Worm (Caenorhabditis elegans) whole organism, young adult: ENCODE measurements around the gene hlh-31.
"Not testable (repeated sequence)": the region's sequence is repeated elsewhere in the genome, so short reads cannot be mapped to it uniquely, and the experiment has no call there.

ENCODE experiments used
- B0019.2 ChIP-seq: fragments of 200-800 bp; sonication (Bioruptor generic); conservative IDR thresholded peaks from 2 replicates; pipeline ENCODE4 v1.3.6; 2022; ENCODE audit warnings: missing genetic modification reagents, missing genetic modification characterization, missing compliant biosample characterization
- C17E4.6 ChIP-seq: fragments of 200-800 bp; sonication (Bioruptor generic); IDR thresholded peaks from 2 replicates; pipeline ENCODE4 v1.3.6; 2022; ENCODE audit warnings: missing genetic modification reagents, missing genetic modification characterization, missing compliant biosample characterization
- F52B5.7 ChIP-seq: sonication (generic microtip); optimal IDR thresholded peaks from 2 replicates; lab custom pipeline; 2016; ENCODE audit warnings: mild to moderate bottlenecking, missing genetic modification characterization, missing compliant biosample characterization
- F57A8.1 ChIP-seq: fragments of 200-800 bp; sonication (Bioruptor generic); optimal IDR thresholded peaks from 2 replicates; lab custom pipeline; 2018; ENCODE audit warnings: mild to moderate bottlenecking, missing genetic modification characterization, moderate library complexity, missing compliant biosample characterization
- Y53G8AR.9 ChIP-seq: fragments of 200-800 bp; sonication (Bioruptor generic); conservative IDR thresholded peaks from 2 replicates; pipeline ENCODE4 v1.3.6; 2022; ENCODE audit warnings: missing genetic modification reagents, missing genetic modification characterization, missing compliant biosample characterization
- Y67H2A.10 ChIP-seq: fragments of 200-800 bp; sonication (Bioruptor generic); conservative IDR thresholded peaks from 2 replicates; pipeline ENCODE4 v1.3.6; 2022; ENCODE audit warnings: missing genetic modification reagents, missing genetic modification characterization, missing compliant biosample characterization
- Y79H2A.3 ChIP-seq: fragments of 200-800 bp; sonication (Bioruptor generic); conservative IDR thresholded peaks from 2 replicates; pipeline ENCODE4 v1.3.6; 2022; ENCODE audit warnings: missing genetic modification reagents, missing genetic modification characterization, missing compliant biosample characterization
- Y95B8A.8 ChIP-seq: fragments of 200-800 bp; sonication (Bioruptor generic); IDR thresholded peaks from 2 replicates; pipeline ENCODE4 v1.3.6; 2022; ENCODE audit warnings: missing genetic modification reagents, missing genetic modification characterization, missing compliant biosample characterization
- aptf-3 ChIP-seq: fragments of 200-800 bp; sonication (Bioruptor generic); IDR thresholded peaks from 2 replicates; pipeline ENCODE4 v1.3.6; 2022; ENCODE audit warnings: missing genetic modification characterization, missing compliant biosample characterization
- atf-7 ChIP-seq: sonication (generic microtip); optimal IDR thresholded peaks from 2 replicates; lab custom pipeline; 2017; ENCODE audit warnings: mild to moderate bottlenecking, missing genetic modification characterization, missing compliant biosample characterization
- attf-6 ChIP-seq: fragments of 200-800 bp; sonication (Bioruptor generic); IDR thresholded peaks from 2 replicates; pipeline ENCODE4 v1.3.6; 2022; ENCODE audit warnings: missing genetic modification reagents, missing genetic modification characterization, missing compliant biosample characterization
- ccch-3 ChIP-seq: fragments of 200-800 bp; sonication (Bioruptor generic); optimal IDR thresholded peaks from 2 replicates; lab custom pipeline; 2018; ENCODE audit warnings: mild to moderate bottlenecking, missing genetic modification characterization, missing compliant biosample characterization
- ceh-100 ChIP-seq: fragments of 200-800 bp; sonication (Bioruptor generic); IDR thresholded peaks from 2 replicates; pipeline ENCODE4 v1.3.6; 2022; ENCODE audit warnings: missing genetic modification reagents, missing genetic modification characterization, missing compliant biosample characterization
- chd-7 ChIP-seq: sonication (generic microtip); optimal IDR thresholded peaks from 2 replicates; lab custom pipeline; 2016; ENCODE audit warnings: mild to moderate bottlenecking, missing genetic modification characterization, moderate library complexity, missing compliant biosample characterization
- dpff-1 ChIP-seq: sonication (generic microtip); optimal IDR thresholded peaks from 2 replicates; lab custom pipeline; 2017; ENCODE audit warnings: mild to moderate bottlenecking, missing genetic modification characterization, missing compliant biosample characterization
- efl-1 ChIP-seq: fragments of 150-350 bp; optimal IDR thresholded peaks from 2 replicates; lab custom pipeline; 2014; ENCODE audit warnings: missing biosample characterization, missing genetic modification reagents, missing genetic modification characterization
- egl-44 ChIP-seq: fragments of 200-800 bp; sonication (Bioruptor generic); IDR thresholded peaks from 2 replicates; pipeline ENCODE4 v1.3.6; 2022; ENCODE audit warnings: missing genetic modification reagents, missing genetic modification characterization, missing compliant biosample characterization
- egrh-3 ChIP-seq: fragments of 200-800 bp; sonication (Bioruptor generic); IDR thresholded peaks from 2 replicates; pipeline ENCODE4 v1.3.6; 2022; ENCODE audit warnings: missing genetic modification reagents, missing genetic modification characterization, missing compliant biosample characterization
- ekl-4 ChIP-seq: fragments of 200-800 bp; sonication (Bioruptor generic); IDR thresholded peaks from 2 replicates; pipeline ENCODE4 v1.3.6; 2022; ENCODE audit warnings: missing genetic modification reagents, missing genetic modification characterization, missing compliant biosample characterization
- fkh-3 ChIP-seq: sonication (generic microtip); optimal IDR thresholded peaks from 2 replicates; lab custom pipeline; 2016; ENCODE audit warnings: mild to moderate bottlenecking, missing genetic modification characterization, missing compliant biosample characterization
- him-1 ChIP-seq: sonication (generic microtip); optimal IDR thresholded peaks from 2 replicates; lab custom pipeline; 2016; ENCODE audit warnings: missing genotype, missing genetic modification reagents, missing genetic modification characterization, missing compliant biosample characterization
- hrde-1 ChIP-seq: sonication (generic microtip); optimal IDR thresholded peaks from 2 replicates; lab custom pipeline; 2016; ENCODE audit warnings: missing genetic modification characterization, mild to moderate bottlenecking, missing compliant biosample characterization, moderate library complexity, missing genotype, missing genetic modification reagents, borderline replicate concordance
- lag-1 ChIP-seq: fragments of 200-800 bp; sonication (Bioruptor generic); IDR thresholded peaks from 2 replicates; pipeline ENCODE4 v1.3.6; 2022; ENCODE audit warnings: missing genetic modification reagents, missing genetic modification characterization, missing compliant biosample characterization
- let-526 ChIP-seq: fragments of 200-800 bp; sonication (Bioruptor generic); IDR thresholded peaks from 2 replicates; pipeline ENCODE4 v1.3.6; 2022; ENCODE audit warnings: missing genetic modification reagents, missing genetic modification characterization, missing compliant biosample characterization
- lin-26 ChIP-seq: fragments of 200-800 bp; sonication (Bioruptor generic); IDR thresholded peaks from 2 replicates; pipeline ENCODE4 v1.3.6; 2022; ENCODE audit warnings: missing genetic modification reagents, missing genetic modification characterization, missing compliant biosample characterization
- lin-35 ChIP-seq, 3 experiments: fragments of 150-350 bp in 2 of 3; sonication (generic microtip) in 1 of 3; optimal IDR thresholded peaks; 2 replicates each; lab custom pipeline; 2014 to 2018; ENCODE audit warnings: missing biosample characterization in 3 of 3, missing genetic modification characterization in 3 of 3, missing genetic modification reagents in 3 of 3
- lir-1 ChIP-seq: fragments of 200-800 bp; sonication (Bioruptor generic); conservative IDR thresholded peaks from 2 replicates; pipeline ENCODE4 v1.3.6; 2022; ENCODE audit warnings: missing genetic modification reagents, missing genetic modification characterization, missing compliant biosample characterization
- mcd-1 ChIP-seq: fragments of 200-800 bp; sonication (Bioruptor generic); IDR thresholded peaks from 2 replicates; pipeline ENCODE4 v1.3.6; 2022; ENCODE audit warnings: missing genetic modification reagents, missing genetic modification characterization, missing compliant biosample characterization
- mel-28 ChIP-seq: sonication (generic microtip); optimal IDR thresholded peaks from 2 replicates; lab custom pipeline; 2016; ENCODE audit warnings: borderline replicate concordance, mild to moderate bottlenecking, missing genetic modification characterization, missing compliant biosample characterization
- mxl-1 ChIP-seq: sonication (generic microtip); optimal IDR thresholded peaks from 2 replicates; lab custom pipeline; 2016; ENCODE audit warnings: missing genetic modification characterization, missing compliant biosample characterization
- nhr-27 ChIP-seq: fragments of 200-800 bp; sonication (Bioruptor generic); optimal IDR thresholded peaks from 2 replicates; lab custom pipeline; 2018; ENCODE audit warnings: mild to moderate bottlenecking, missing genetic modification characterization, moderate library complexity, missing compliant biosample characterization
- pha-4 ChIP-seq: fragments of 150-350 bp; sonication (generic microtip); optimal IDR thresholded peaks from 2 replicates; lab custom pipeline; 2014; ENCODE audit warnings: missing biosample characterization, missing genetic modification reagents, missing genetic modification characterization
- snpc-1.1 ChIP-seq: sonication (generic microtip); optimal IDR thresholded peaks from 2 replicates; lab custom pipeline; 2017; ENCODE audit warnings: missing genetic modification characterization, mild to moderate bottlenecking, missing compliant biosample characterization, antibody characterized with exemption, moderate library complexity, missing genotype, missing genetic modification reagents; ENCODE audit not compliant: insufficient read depth
- snpc-4 ChIP-seq, 5 experiments: fragments of 150-350 bp in 1 of 5; sonication (generic microtip) in 4 of 5; optimal IDR thresholded peaks; 2 replicates each; lab custom pipeline; 2014 to 2018; ENCODE audit warnings: missing genetic modification characterization in 5 of 5, missing biosample characterization in 3 of 5, antibody characterized with exemption in 2 of 5, mild to moderate bottlenecking in 2 of 5, missing compliant biosample characterization in 2 of 5, missing genotype in 2 of 5, moderate library complexity in 2 of 5, missing genetic modification reagents in 1 of 5
- somi-1 ChIP-seq: fragments of 200-800 bp; sonication (Bioruptor generic); optimal IDR thresholded peaks from 2 replicates; lab custom pipeline; 2018; ENCODE audit warnings: mild to moderate bottlenecking, missing genetic modification characterization, missing compliant biosample characterization
- sptf-2 ChIP-seq: fragments of 200-800 bp; sonication (Bioruptor generic); optimal IDR thresholded peaks from 2 replicates; lab custom pipeline; 2018; ENCODE audit warnings: mild to moderate bottlenecking, missing genetic modification characterization, missing compliant biosample characterization
- tbx-9 ChIP-seq: sonication (generic microtip); optimal IDR thresholded peaks from 2 replicates; lab custom pipeline; 2016; ENCODE audit warnings: borderline replicate concordance, missing genetic modification characterization, inconsistent platforms, missing compliant biosample characterization
- zfh-2 ChIP-seq: fragments of 200-800 bp; sonication (Bioruptor generic); conservative IDR thresholded peaks from 2 replicates; pipeline ENCODE4 v1.3.6; 2022; ENCODE audit warnings: missing genetic modification reagents, missing genetic modification characterization, missing compliant biosample characterization
- zim-3 ChIP-seq: sonication (generic microtip); optimal IDR thresholded peaks from 2 replicates; lab custom pipeline; 2017; ENCODE audit warnings: mild to moderate bottlenecking, missing genetic modification characterization, moderate library complexity, missing compliant biosample characterization
- ztf-22 ChIP-seq: fragments of 200-800 bp; sonication (Bioruptor generic); optimal IDR thresholded peaks from 2 replicates; lab custom pipeline; 2018; ENCODE audit warnings: mild to moderate bottlenecking, missing genetic modification characterization, moderate library complexity, missing compliant biosample characterization

hlh-31 gene

ce11 chrIV:16257330-16257729 lies at the start of gene hlh-31:
hlh-31 (plus strand) TSS chrIV:16257630.
- TF ChIP-seq zfh-2 (GFP tag; lab: Robert Waterston, UW) (no peak), pha-4 (tag; lab: Kevin White, UChicago) (no peak), Y67H2A.10 (GFP tag; lab: Robert Waterston, UW) (no peak), lin-35 (GFP tag; optimal IDR thresholded peaks at IDR 0.05; lab: Kevin White, UChicago) (no peak), B0019.2 (GFP tag; lab: Robert Waterston, UW) (no peak), dpff-1 (tag; lab: Kevin White, UChicago) (no peak), aptf-3 (GFP tag; lab: Robert Waterston, UW) (no peak), zim-3 (tag; lab: Kevin White, UChicago) (no peak), Y95B8A.8 (no peak), egl-44 (GFP tag; lab: Robert Waterston, UW) (no peak), him-1 (tag; lab: Kevin White, UChicago) (no peak)

ce11 chrIV:16209440-16209839 lies 48.0 kb upstream of the hlh-31 start:
- TF ChIP-seq snpc-1.1 (tag; lab: Kevin White, UChicago) (peak; percentile 52), snpc-4 (tag; optimal IDR thresholded peaks at IDR 0.05; lab: Kevin White, UChicago) (peak; percentile 20 to 92 (median 65)), attf-6 (GFP tag; lab: Robert Waterston, UW) (peak; percentile 78)
- TF ChIP-seq snpc-4 (GFP tag; optimal IDR thresholded peaks at IDR 0.05; lab: Kevin White, UChicago), result not testable (repeated sequence)

- TF ChIP-seq Y79H2A.3 (GFP tag; lab: Robert Waterston, UW) (no peak), Y53G8AR.9 (no peak), mel-28 (tag; lab: Kevin White, UChicago) (no peak), sptf-2 (GFP tag; lab: Kevin White, UChicago) (no peak), egrh-3 (GFP tag; lab: Robert Waterston, UW) (no peak), lag-1 (no peak), ekl-4 (GFP tag; lab: Robert Waterston, UW) (no peak), snpc-4 (GFP tag; optimal IDR thresholded peaks at IDR 0.05; lab: Kevin White, UChicago) (no peak), snpc-4 (tag; optimal IDR thresholded peaks at IDR 0.05; lab: Kevin White, UChicago) (no peak), nhr-27 (tag; lab: Kevin White, UChicago) (no peak), pha-4 (tag; lab: Kevin White, UChicago) (no peak), let-526 (GFP tag; lab: Robert Waterston, UW) (no peak), ztf-22 (GFP tag; lab: Kevin White, UChicago) (no peak), chd-7 (tag; lab: Kevin White, UChicago) (no peak), F57A8.1 (GFP tag; lab: Kevin White, UChicago) (no peak), ccch-3 (GFP tag; lab: Kevin White, UChicago) (no peak), F52B5.7 (tag; lab: Kevin White, UChicago) (no peak), Y95B8A.8 (no peak), efl-1 (no peak)
Measured at ce11 chrIV:16210913-16211312, 46.5 kb upstream of the hlh-31 start, which contains the start of gene H25K10.2. H25K10.2 (minus strand) TSS chrIV:16211013.

DNA sequence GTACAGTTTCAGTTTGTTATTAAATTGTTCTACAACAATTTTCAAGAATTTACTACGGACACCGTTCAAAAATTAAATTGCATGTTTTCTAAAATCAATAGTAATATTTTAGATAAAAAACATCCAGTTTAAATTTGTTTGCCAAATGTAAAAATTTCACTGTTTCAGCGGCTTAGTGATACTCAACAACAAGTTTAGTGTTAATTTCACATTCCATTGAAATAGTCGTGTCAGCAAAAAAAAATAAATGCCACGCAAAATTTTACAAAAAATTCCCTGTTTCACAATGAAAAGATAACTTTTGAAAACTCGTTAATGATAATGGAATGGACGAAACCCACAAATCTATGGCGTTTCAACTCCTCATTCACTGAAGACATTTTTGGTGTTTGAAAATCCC lies 41.3 kb upstream of the hlh-31 start:
- TF ChIP-seq snpc-4 (GFP tag; optimal IDR thresholded peaks at IDR 0.05; lab: Kevin White, UChicago) (no peak), snpc-4 (tag; optimal IDR thresholded peaks at IDR 0.05; lab: Kevin White, UChicago) (peak in 2 of 4 experiments; percentile 22 to 58), attf-6 (GFP tag; lab: Robert Waterston, UW) (peak; percentile 54; the same call in 1 of the 2 replicates), atf-7 (tag; lab: Kevin White, UChicago) (no peak)

DNA sequence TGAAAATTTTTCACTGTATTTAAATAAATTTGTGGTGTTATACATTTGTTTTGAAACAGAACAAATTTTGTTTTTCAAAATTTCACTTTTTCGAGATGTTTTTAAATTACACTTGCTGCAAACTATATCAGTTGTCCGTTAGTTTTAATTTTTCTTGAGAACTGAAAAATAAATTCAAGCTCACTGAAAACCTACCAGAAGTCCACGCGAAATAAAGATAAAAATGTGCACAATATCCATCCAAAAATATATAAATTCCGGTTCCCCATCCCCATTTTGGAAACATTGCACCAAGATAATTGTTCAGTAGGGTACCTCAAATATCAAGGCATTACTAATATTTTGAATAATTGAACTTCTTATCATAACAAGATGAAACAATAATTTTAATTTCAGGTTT lies 36.7 kb upstream of the hlh-31 start:
- no peak for TF ChIP-seq mcd-1
- TF ChIP-seq F57A8.1 (GFP tag; lab: Kevin White, UChicago), result no peak
- TF ChIP-seq egrh-3 (GFP tag; lab: Robert Waterston, UW), result no peak
- TF ChIP-seq attf-6 (GFP tag; lab: Robert Waterston, UW), result peak; percentile 80
- TF ChIP-seq mxl-1, result no peak
- no peak for TF ChIP-seq lir-1 (GFP tag; lab: Robert Waterston, UW)
- no peak for TF ChIP-seq hrde-1 (tag; lab: Kevin White, UChicago)
- TF ChIP-seq fkh-3 (tag; lab: Kevin White, UChicago), result no peak
- TF ChIP-seq somi-1 (GFP tag; lab: Kevin White, UChicago), result no peak
- no peak for TF ChIP-seq lin-26
- TF ChIP-seq ceh-100 (GFP tag; lab: Robert Waterston, UW), result no peak
- no peak for TF ChIP-seq snpc-4 (GFP tag; optimal IDR thresholded peaks at IDR 0.05; lab: Kevin White, UChicago)
- TF ChIP-seq snpc-4 (tag; optimal IDR thresholded peaks at IDR 0.05; lab: Kevin White, UChicago), result peak in 1 of 4 experiments; percentile 36
- TF ChIP-seq C17E4.6 (GFP tag; lab: Robert Waterston, UW), result no peak
- no peak for TF ChIP-seq tbx-9 (tag; lab: Kevin White, UChicago)
